Worm (Caenorhabditis elegans) whole organism, midembryonic: Measurements from ENCODE around the gene Y48A6C.8.

Experiments
- T22C8.4 ChIP-seq: fragments of 200-800 bp; sonication (Bioruptor generic); IDR thresholded peaks from 2 replicates; pipeline ENCODE4 v1.3.6; 2022; ENCODE audit warnings: missing genetic modification characterization, missing compliant biosample characterization
- cog-1 ChIP-seq: sonication (generic microtip); optimal IDR thresholded peaks from 2 replicates; lab custom pipeline; 2016; ENCODE audit warnings: missing genetic modification characterization, missing compliant biosample characterization
- flt-1 ChIP-seq: fragments of 200-800 bp; sonication (Bioruptor generic); IDR thresholded peaks from 2 replicates; pipeline ENCODE4 v1.3.6; 2022; ENCODE audit warnings: missing genetic modification characterization, missing compliant biosample characterization
- klf-2 ChIP-seq: fragments of 200-800 bp; sonication (Bioruptor generic); conservative IDR thresholded peaks from 2 replicates; pipeline ENCODE4 v1.3.6; 2022; ENCODE audit warnings: missing genetic modification reagents, missing genetic modification characterization, missing compliant biosample characterization
- med-1 ChIP-seq: sonication (generic microtip); optimal IDR thresholded peaks from 2 replicates; lab custom pipeline; 2017; ENCODE audit warnings: missing genetic modification characterization, mild to moderate bottlenecking, missing compliant biosample characterization, antibody characterized with exemption, missing genetic modification reagents; ENCODE audit not compliant: insufficient read depth
- ref-1 ChIP-seq: fragments of 200-800 bp; sonication (Bioruptor generic); conservative IDR thresholded peaks from 2 replicates; pipeline ENCODE4 v1.3.6; 2022; ENCODE audit warnings: missing genetic modification reagents, missing genetic modification characterization, missing compliant biosample characterization
- tab-1 ChIP-seq: fragments of 200-800 bp; sonication (Bioruptor generic); IDR thresholded peaks from 2 replicates; pipeline ENCODE4 v1.3.6; 2022; ENCODE audit warnings: missing genetic modification characterization, missing compliant biosample characterization
- ztf-23 ChIP-seq: fragments of 200-800 bp; sonication (Bioruptor generic); IDR thresholded peaks from 2 replicates; pipeline ENCODE4 v1.3.6; 2022; ENCODE audit warnings: missing genetic modification reagents, missing genetic modification characterization, missing compliant biosample characterization
- ztf-29 ChIP-seq: fragments of 200-800 bp; sonication (Bioruptor generic); IDR thresholded peaks from 2 replicates; pipeline ENCODE4 v1.3.6; 2022; ENCODE audit warnings: missing genetic modification reagents, missing genetic modification characterization, missing compliant biosample characterization

Gene Y48A6C.8

ce11 chrIII:11110756-11111155, 16.7 kb downstream of the Y48A6C.8 start:
- TF ChIP-seq ztf-23 (0 out of 2 replicates have a peak, but pooled peaks have one; percentile 40), cog-1 (tag; lab: Kevin White, UChicago) (no peak), ztf-29 (GFP tag; lab: Robert Waterston, UW) (no peak), ref-1 (GFP tag; lab: Robert Waterston, UW) (no peak), T22C8.4 (GFP tag; lab: Robert Waterston, UW) (0 out of 2 replicates have a peak, but pooled peaks have one; percentile 5), med-1 (GFP tag; lab: Kevin White, UChicago) (no peak), tab-1 (no peak), klf-2 (no peak), flt-1 (GFP tag; lab: Robert Waterston, UW) (peak; percentile 42; the same call in 1 of the 2 replicates)

ce11 chrIII:11107327-11107726, 20.1 kb downstream of the Y48A6C.8 start:
- TF ChIP-seq tab-1 = no peak
- TF ChIP-seq ref-1 (GFP tag; lab: Robert Waterston, UW) = no peak
- no peak for TF ChIP-seq flt-1 (GFP tag; lab: Robert Waterston, UW)
- TF ChIP-seq klf-2 = no peak
- no peak for TF ChIP-seq ztf-29 (GFP tag; lab: Robert Waterston, UW)
- TF ChIP-seq med-1 (GFP tag; lab: Kevin White, UChicago) = no peak
- TF ChIP-seq cog-1 (tag; lab: Kevin White, UChicago) = no peak
- TF ChIP-seq ztf-23 = no peak
- TF ChIP-seq T22C8.4 (GFP tag; lab: Robert Waterston, UW) = no peak

ce11 chrIII:11101246-11101645, 26.2 kb downstream of the Y48A6C.8 start:
- TF ChIP-seq flt-1 (GFP tag; lab: Robert Waterston, UW) = no peak
- TF ChIP-seq tab-1 = no peak
- no peak for TF ChIP-seq klf-2
- TF ChIP-seq ztf-29 (GFP tag; lab: Robert Waterston, UW) = no peak
- TF ChIP-seq ztf-23 = no peak
- TF ChIP-seq ref-1 (GFP tag; lab: Robert Waterston, UW) = no peak
- no peak for TF ChIP-seq med-1 (GFP tag; lab: Kevin White, UChicago)
- TF ChIP-seq T22C8.4 (GFP tag; lab: Robert Waterston, UW) = no peak
- no peak for TF ChIP-seq cog-1 (tag; lab: Kevin White, UChicago)

- no peak for TF ChIP-seq T22C8.4 (GFP tag; lab: Robert Waterston, UW)
- no peak for TF ChIP-seq ztf-23
- no peak for TF ChIP-seq flt-1 (GFP tag; lab: Robert Waterston, UW)
- no peak for TF ChIP-seq med-1 (GFP tag; lab: Kevin White, UChicago)
- no peak for TF ChIP-seq tab-1
- TF ChIP-seq klf-2 = no peak
- no peak for TF ChIP-seq ztf-29 (GFP tag; lab: Robert Waterston, UW)
- TF ChIP-seq ref-1 (GFP tag; lab: Robert Waterston, UW) = no peak
- TF ChIP-seq cog-1 (tag; lab: Kevin White, UChicago) = no peak
Measured at ce11 chrIII:11099864-11100263, 27.6 kb downstream of the Y48A6C.8 start, which contains the start of gene hmt-1. Gene hmt-1 (minus strand): TSS chrIII:11099964.

- TF ChIP-seq flt-1 (GFP tag; lab: Robert Waterston, UW) = no peak
- TF ChIP-seq cog-1 (tag; lab: Kevin White, UChicago) = no peak
- TF ChIP-seq tab-1 = no peak
- no peak for TF ChIP-seq T22C8.4 (GFP tag; lab: Robert Waterston, UW)
- no peak for TF ChIP-seq ztf-29 (GFP tag; lab: Robert Waterston, UW)
- no peak for TF ChIP-seq ref-1 (GFP tag; lab: Robert Waterston, UW)
- no peak for TF ChIP-seq med-1 (GFP tag; lab: Kevin White, UChicago)
- TF ChIP-seq ztf-23 = no peak
- no peak for TF ChIP-seq klf-2
Measured at ce11 chrIII:11095687-11096086, 31.7 kb downstream of the Y48A6C.8 start.

ce11 chrIII:11093489-11093888, 33.9 kb downstream of the Y48A6C.8 start:
- TF ChIP-seq T22C8.4 (GFP tag; lab: Robert Waterston, UW) (no peak), ztf-29 (GFP tag; lab: Robert Waterston, UW) (no peak), flt-1 (GFP tag; lab: Robert Waterston, UW) (peak; percentile 31; the same call in 1 of the 2 replicates), ztf-23 (peak; percentile 77), ref-1 (GFP tag; lab: Robert Waterston, UW) (no peak), tab-1 (no peak), klf-2 (0 out of 2 replicates have a peak, but pooled peaks have one; percentile 63), med-1 (GFP tag; lab: Kevin White, UChicago) (no peak), cog-1 (tag; lab: Kevin White, UChicago) (no peak)

- TF ChIP-seq ztf-29 (GFP tag; lab: Robert Waterston, UW) (no peak), ref-1 (GFP tag; lab: Robert Waterston, UW) (no peak), cog-1 (tag; lab: Kevin White, UChicago) (no peak), med-1 (GFP tag; lab: Kevin White, UChicago) (no peak), T22C8.4 (GFP tag; lab: Robert Waterston, UW) (no peak; the same call in 1 of the 2 replicates), ztf-23 (peak; percentile 68), flt-1 (GFP tag; lab: Robert Waterston, UW) (peak; percentile 65; the same call in 1 of the 2 replicates), klf-2 (peak; percentile 72; the same call in 1 of the 2 replicates), tab-1 (0 out of 2 replicates have a peak, but pooled peaks have one; percentile 37)
Measured at ce11 chrIII:11091651-11092278, 35.7 kb downstream of the Y48A6C.8 start.

ce11 chrIII:11090870-11091386, 36.5 kb downstream of the Y48A6C.8 start:
- TF ChIP-seq ztf-23 (no peak), tab-1 (no peak), med-1 (GFP tag; lab: Kevin White, UChicago) (no peak), cog-1 (tag; lab: Kevin White, UChicago) (no peak), ref-1 (GFP tag; lab: Robert Waterston, UW) (no peak)

ce11 chrIII:11090112-11090648, 37.2 kb downstream of the Y48A6C.8 start:
- no peak for TF ChIP-seq tab-1
- no peak for TF ChIP-seq klf-2
- TF ChIP-seq T22C8.4 (GFP tag; lab: Robert Waterston, UW) = no peak
- TF ChIP-seq flt-1 (GFP tag; lab: Robert Waterston, UW) = peak; percentile 37; the same call in 1 of the 2 replicates
- no peak for TF ChIP-seq med-1 (GFP tag; lab: Kevin White, UChicago)
